Fruit fly (Drosophila melanogaster) whole organism, embryonic: ENCODE measurements around the gene Men.

Experiments
- ATbp ChIP-seq: fragments of 200-800 bp; sonication (Bioruptor generic); optimal IDR thresholded peaks from 2 replicates; lab custom pipeline; 2017; ENCODE audit warnings: missing biosample characterization, mild to moderate bottlenecking, missing genetic modification characterization, missing genetic modification reagents
- Bdp1 ChIP-seq: fragments of 200-800 bp; sonication (Bioruptor generic); optimal IDR thresholded peaks from 3 replicates; lab custom pipeline; 2016; ENCODE audit warnings: missing biosample characterization, missing genetic modification characterization
- CG10209 ChIP-seq: fragments of 200-800 bp; sonication (Bioruptor generic); optimal IDR thresholded peaks from 3 replicates; lab custom pipeline; 2017; ENCODE audit warnings: missing biosample characterization, mild to moderate bottlenecking, missing genetic modification characterization, missing genetic modification reagents
- CG10366 ChIP-seq: fragments of 200-800 bp; sonication (Bioruptor generic); IDR thresholded peaks from 2 replicates; pipeline ENCODE4 v1.3.6; 2022; ENCODE audit warnings: missing biosample characterization, missing genetic modification characterization
- CG12236 ChIP-seq: fragments of 200-800 bp; sonication (Bioruptor generic); optimal IDR thresholded peaks from 2 replicates; lab custom pipeline; 2016; ENCODE audit warnings: missing biosample characterization, missing genetic modification characterization
- CG13424 ChIP-seq: fragments of 200-800 bp; sonication (Bioruptor generic); optimal IDR thresholded peaks from 2 replicates; lab custom pipeline; 2019; ENCODE audit warnings: missing biosample characterization, mild to moderate bottlenecking, missing genetic modification characterization, moderate library complexity
- CG13894 ChIP-seq: fragments of 200-800 bp; sonication (Bioruptor generic); optimal IDR thresholded peaks from 3 replicates; lab custom pipeline; 2018; ENCODE audit warnings: missing biosample characterization, mild to moderate bottlenecking, missing genetic modification characterization, moderate library complexity
- CG14014 ChIP-seq: fragments of 200-800 bp; sonication (Bioruptor generic); IDR thresholded peaks from 2 replicates; pipeline ENCODE4 v1.3.6; 2022; ENCODE audit warnings: missing biosample characterization, missing genetic modification characterization
- CG14965 ChIP-seq: fragments of 200-800 bp; sonication (Bioruptor generic); optimal IDR thresholded peaks from 2 replicates; lab custom pipeline; 2016; ENCODE audit warnings: missing biosample characterization, missing genetic modification characterization, borderline replicate concordance
- CG1647 ChIP-seq: fragments of 200-800 bp; sonication (Bioruptor generic); optimal IDR thresholded peaks from 3 replicates; lab custom pipeline; 2016; ENCODE audit warnings: missing biosample characterization, missing genetic modification characterization
- CG16863 ChIP-seq: fragments of 200-800 bp; sonication (Bioruptor generic); optimal IDR thresholded peaks from 3 replicates; lab custom pipeline; 2016; ENCODE audit warnings: missing biosample characterization, missing genetic modification characterization
- CG17568 ChIP-seq: fragments of 200-800 bp; sonication (Bioruptor generic); optimal IDR thresholded peaks from 2 replicates; lab custom pipeline; 2018; ENCODE audit warnings: missing biosample characterization, mild to moderate bottlenecking, missing genetic modification characterization, moderate library complexity
- CG1792 ChIP-seq: fragments of 200-800 bp; sonication (Bioruptor generic); optimal IDR thresholded peaks from 2 replicates; lab custom pipeline; 2016; ENCODE audit warnings: missing biosample characterization, missing genetic modification characterization
- CG2678 ChIP-seq: fragments of 200-800 bp; sonication (Bioruptor generic); optimal IDR thresholded peaks from 3 replicates; lab custom pipeline; 2019; ENCODE audit warnings: missing biosample characterization, mild to moderate bottlenecking, missing genetic modification characterization, moderate library complexity
- CG4328 ChIP-seq: fragments of 200-800 bp; sonication (Bioruptor generic); optimal IDR thresholded peaks from 3 replicates; lab custom pipeline; 2017; ENCODE audit warnings: missing biosample characterization, missing genetic modification reagents, missing genetic modification characterization
- CG7839 ChIP-seq: fragments of 200-800 bp; sonication (Bioruptor generic); optimal IDR thresholded peaks from 3 replicates; lab custom pipeline; 2018; ENCODE audit warnings: missing biosample characterization, mild to moderate bottlenecking, missing genetic modification characterization, moderate library complexity
- CG7928 ChIP-seq: fragments of 200-800 bp; sonication (Bioruptor generic); optimal IDR thresholded peaks from 2 replicates; lab custom pipeline; 2017; ENCODE audit warnings: missing biosample characterization, mild to moderate bottlenecking, missing genetic modification characterization
- CG8478 ChIP-seq: fragments of >200 bp; optimal IDR thresholded peaks from 2 replicates; lab custom pipeline; 2018
- CG8924 ChIP-seq: fragments of 200-800 bp; optimal IDR thresholded peaks from 3 replicates; lab custom pipeline; 2019; ENCODE audit warnings: missing biosample characterization, mild to moderate bottlenecking, missing genetic modification characterization, moderate library complexity
- Chrac-16 ChIP-seq: fragments of 200-800 bp; sonication (Bioruptor generic); optimal IDR thresholded peaks from 3 replicates; lab custom pipeline; 2016; ENCODE audit warnings: missing biosample characterization, missing genetic modification characterization
- Dad ChIP-seq: fragments of 200-800 bp; sonication (Bioruptor generic); optimal IDR thresholded peaks from 3 replicates; lab custom pipeline; 2016; ENCODE audit warnings: missing biosample characterization, missing genetic modification characterization
- Dll ChIP-seq: fragments of 200-800 bp; sonication (Bioruptor generic); IDR thresholded peaks from 4 replicates; pipeline ENCODE4 v1.3.6; 2022; ENCODE audit warnings: missing biosample characterization, missing genetic modification characterization; ENCODE audit not compliant: partially characterized antibody
- Doc2 ChIP-seq: fragments of 200-800 bp; sonication (Bioruptor generic); IDR thresholded peaks from 2 replicates; pipeline ENCODE4 v1.3.6; 2022; ENCODE audit warnings: missing biosample characterization, missing genetic modification characterization
- E2f2 ChIP-seq: fragments of 200-800 bp; sonication (Bioruptor generic); IDR thresholded peaks from 2 replicates; pipeline ENCODE4 v1.3.6; 2022; ENCODE audit warnings: missing biosample characterization, missing genetic modification characterization
- Ets65A ChIP-seq: fragments of 200-800 bp; sonication (Bioruptor generic); peaks from one replicate; lab custom pipeline; 2016; ENCODE audit warnings: missing biosample characterization, missing genetic modification characterization
- Fer2 ChIP-seq: fragments of 200-800 bp; sonication (Bioruptor generic); optimal IDR thresholded peaks from 2 replicates; lab custom pipeline; 2018; ENCODE audit warnings: missing biosample characterization, mild to moderate bottlenecking, missing genetic modification characterization, moderate library complexity
- Gsc ChIP-seq: fragments of 200-800 bp; sonication (Bioruptor generic); IDR thresholded peaks from 2 replicates; pipeline ENCODE4 v1.3.6; 2022; ENCODE audit warnings: missing biosample characterization, missing genetic modification characterization
- HLH3B ChIP-seq: fragments of 200-800 bp; sonication (Bioruptor generic); IDR thresholded peaks from 2 replicates; pipeline ENCODE4 v1.3.6; 2022; ENCODE audit warnings: missing biosample characterization, missing genetic modification characterization
- Hr51 ChIP-seq, 2 experiments: fragments of 200-800 bp; sonication (Bioruptor generic); optimal IDR thresholded peaks; 2 replicates in 1 of 2; 3 replicates in 1 of 2; lab custom pipeline; 2016 to 2018; ENCODE audit warnings: missing biosample characterization in 2 of 2, missing genetic modification characterization in 2 of 2, mild to moderate bottlenecking in 1 of 2, moderate library complexity in 1 of 2
- Rx ChIP-seq: fragments of 200-800 bp; sonication (Bioruptor generic); IDR thresholded peaks from 2 replicates; pipeline ENCODE4 v1.3.6; 2022; ENCODE audit warnings: missing biosample characterization, missing genetic modification characterization
- Tbp ChIP-seq: fragments of >200 bp; optimal IDR thresholded peaks from 2 replicates; lab custom pipeline; 2018; ENCODE audit warnings: missing biosample characterization, missing genetic modification characterization
- chif ChIP-seq, 2 experiments: fragments of 200-800 bp; sonication (Bioruptor generic); optimal IDR thresholded peaks; 3 replicates each; lab custom pipeline; 2016; ENCODE audit warnings: missing biosample characterization in 2 of 2, missing genetic modification characterization in 2 of 2
- chn ChIP-seq: fragments of 200-800 bp; sonication (Bioruptor generic); optimal IDR thresholded peaks from 2 replicates; lab custom pipeline; 2016; ENCODE audit warnings: missing biosample characterization, missing genetic modification characterization
- danr ChIP-seq: fragments of 200-800 bp; sonication (Bioruptor generic); IDR thresholded peaks from 2 replicates; pipeline ENCODE4 v1.3.6; 2022; ENCODE audit warnings: missing biosample characterization, missing genetic modification characterization
- fd3F ChIP-seq: fragments of 200-800 bp; sonication (Bioruptor generic); optimal IDR thresholded peaks from 2 replicates; lab custom pipeline; 2018; ENCODE audit warnings: missing biosample characterization, mild to moderate bottlenecking, missing genetic modification characterization, moderate library complexity
- fd64A ChIP-seq: fragments of 200-800 bp; sonication (Bioruptor generic); optimal IDR thresholded peaks from 3 replicates; lab custom pipeline; 2018; ENCODE audit warnings: missing biosample characterization, mild to moderate bottlenecking, missing genetic modification characterization
- lola ChIP-seq, 3 experiments: fragments of >200 bp in 2 of 3; fragments of 200-800 bp in 1 of 3; sonication (Bioruptor generic) in 1 of 3; optimal IDR thresholded peaks; 2 replicates each; lab custom pipeline; 2017 to 2019; ENCODE audit warnings: missing biosample characterization in 3 of 3, missing genetic modification characterization in 3 of 3, mild to moderate bottlenecking in 1 of 3, moderate library complexity in 1 of 3
- mirr ChIP-seq: fragments of 200-800 bp; sonication (Bioruptor generic); optimal IDR thresholded peaks from 3 replicates; lab custom pipeline; 2018; ENCODE audit warnings: missing biosample characterization, mild to moderate bottlenecking, missing genetic modification characterization
- mld ChIP-seq: fragments of 200-800 bp; sonication (Bioruptor generic); IDR thresholded peaks from 3 replicates; pipeline ENCODE4 v1.3.6; 2022; ENCODE audit warnings: missing biosample characterization, missing genetic modification characterization; ENCODE audit not compliant: partially characterized antibody
- nau ChIP-seq: fragments of 200-800 bp; sonication (Bioruptor generic); optimal IDR thresholded peaks from 3 replicates; lab custom pipeline; 2017; ENCODE audit warnings: missing biosample characterization, mild to moderate bottlenecking, missing genetic modification characterization, missing genetic modification reagents
- nerfin-1 ChIP-seq: fragments of 200-800 bp; sonication (Bioruptor generic); optimal IDR thresholded peaks from 3 replicates; lab custom pipeline; 2019; ENCODE audit warnings: missing biosample characterization, mild to moderate bottlenecking, missing genetic modification characterization, moderate library complexity
- nom ChIP-seq: fragments of 200-800 bp; sonication (Bioruptor generic); optimal IDR thresholded peaks from 2 replicates; lab custom pipeline; 2017; ENCODE audit warnings: missing biosample characterization, missing genetic modification characterization, mild to moderate bottlenecking, moderate library complexity, missing genetic modification reagents
- onecut ChIP-seq: fragments of 200-800 bp; sonication (Bioruptor generic); IDR thresholded peaks from 2 replicates; pipeline ENCODE4 v1.3.6; 2022; ENCODE audit warnings: missing biosample characterization, missing genetic modification characterization
- p53 ChIP-seq: fragments of 200-800 bp; sonication (Bioruptor generic); optimal IDR thresholded peaks from 2 replicates; lab custom pipeline; 2016; ENCODE audit warnings: missing biosample characterization, missing genetic modification characterization
- psq ChIP-seq: fragments of 200-800 bp; sonication (Bioruptor generic); optimal IDR thresholded peaks from 2 replicates; lab custom pipeline; 2017; ENCODE audit warnings: missing biosample characterization, missing genetic modification characterization
- ranshi ChIP-seq: fragments of 200-800 bp; sonication (Bioruptor generic); IDR thresholded peaks from 2 replicates; pipeline ENCODE4 v1.3.6; 2022; ENCODE audit warnings: missing biosample characterization, missing genetic modification characterization
- sens-2 ChIP-seq: fragments of 200-800 bp; sonication (Bioruptor generic); IDR thresholded peaks from 2 replicates; pipeline ENCODE4 v1.3.6; 2022; ENCODE audit warnings: missing biosample characterization, missing genetic modification characterization
- sisA ChIP-seq: fragments of 200-800 bp; sonication (Bioruptor generic); IDR thresholded peaks from 2 replicates; pipeline ENCODE4 v1.3.6; 2022; ENCODE audit warnings: missing biosample characterization, missing genetic modification characterization
- tin ChIP-seq: fragments of 200-800 bp; sonication (Bioruptor generic); optimal IDR thresholded peaks from 3 replicates; lab custom pipeline; 2016; ENCODE audit warnings: missing biosample characterization, missing genetic modification characterization
- tx ChIP-seq: fragments of 200-800 bp; sonication (Bioruptor generic); optimal IDR thresholded peaks from 2 replicates; lab custom pipeline; 2016; ENCODE audit warnings: missing biosample characterization, missing genetic modification characterization
- unc-4 ChIP-seq: fragments of 200-800 bp; sonication (Bioruptor generic); IDR thresholded peaks from 2 replicates; pipeline ENCODE4 v1.3.6; 2022; ENCODE audit warnings: missing biosample characterization, missing genetic modification characterization; ENCODE audit not compliant: partially characterized antibody
- zfh2 ChIP-seq: fragments of 200-800 bp; sonication (Bioruptor generic); optimal IDR thresholded peaks from 2 replicates; lab custom pipeline; 2016; ENCODE audit warnings: missing biosample characterization, missing genetic modification characterization

Gene Men

dm6 chr3R:12697571-12698039 is 24.6 kb downstream of the Men start (continued):
- no peak for TF ChIP-seq sisA (GFP tag; lab: Robert Waterston, UW)
- TF ChIP-seq CG7928: no peak
- TF ChIP-seq CG1792 (GFP tag; lab: Kevin White, UChicago): no peak
- no peak for TF ChIP-seq nerfin-1 (tag; lab: Kevin White, UChicago)
- no peak for TF ChIP-seq Gsc
- TF ChIP-seq CG8924 (tag; lab: Kevin White, UChicago): no peak
- TF ChIP-seq lola (GFP tag; optimal IDR thresholded peaks at IDR 0.05; lab: Kevin White, UChicago): no peak
- TF ChIP-seq mld: no peak
- TF ChIP-seq nom (GFP tag; lab: Kevin White, UChicago): peak; percentile 40
- TF ChIP-seq onecut (GFP tag; lab: Robert Waterston, UW): no peak
- TF ChIP-seq Rx (GFP tag; lab: Robert Waterston, UW): no peak
- no peak for TF ChIP-seq ATbp (GFP tag; lab: Kevin White, UChicago)
- no peak for TF ChIP-seq tx (GFP tag; lab: Kevin White, UChicago)
- TF ChIP-seq CG7839 (tag; lab: Kevin White, UChicago): no peak
- peak; percentile 25 for TF ChIP-seq Ets65A (GFP tag; lab: Kevin White, UChicago)
- TF ChIP-seq ranshi (GFP tag; lab: Robert Waterston, UW): no peak; the same call in 1 of the 2 replicates
- no peak for TF ChIP-seq Dad (GFP tag; lab: Kevin White, UChicago)
- TF ChIP-seq CG10209: no peak
- no peak for TF ChIP-seq Doc2
- TF ChIP-seq Dll (GFP tag; lab: Robert Waterston, UW): peak; percentile 78
- no peak for TF ChIP-seq CG13894 (tag; lab: Kevin White, UChicago)
- TF ChIP-seq chn: no peak
- TF ChIP-seq psq: no peak
- no peak for TF ChIP-seq CG10366 (GFP tag; lab: Robert Waterston, UW)
- no peak for TF ChIP-seq CG14965 (GFP tag; lab: Kevin White, UChicago)
- TF ChIP-seq Tbp: no peak
- no peak for TF ChIP-seq CG14014 (GFP tag; lab: Robert Waterston, UW)
- TF ChIP-seq unc-4 (GFP tag; lab: Robert Waterston, UW): peak; percentile 70
- TF ChIP-seq nau: no peak
- TF ChIP-seq CG1647 (GFP tag; lab: Kevin White, UChicago): no peak
- TF ChIP-seq CG4328 (GFP tag; lab: Kevin White, UChicago): no peak
- no peak for TF ChIP-seq Hr51 (GFP tag; optimal IDR thresholded peaks at IDR 0.05; lab: Kevin White, UChicago)
- TF ChIP-seq E2f2 (GFP tag; lab: Robert Waterston, UW): peak; percentile 95
- no peak for TF ChIP-seq sens-2 (GFP tag; lab: Robert Waterston, UW)
- no peak for TF ChIP-seq Bdp1 (GFP tag; lab: Kevin White, UChicago)
- no peak for TF ChIP-seq CG8478 (lab: Kevin White, UChicago)
- TF ChIP-seq CG12236: no peak
- TF ChIP-seq CG17568: no peak
- TF ChIP-seq Fer2: no peak
- no peak for TF ChIP-seq CG16863
- no peak for TF ChIP-seq mirr (GFP tag; lab: Kevin White, UChicago)
- no peak for TF ChIP-seq zfh2 (GFP tag; lab: Kevin White, UChicago)
- no peak for TF ChIP-seq HLH3B
- no peak for TF ChIP-seq fd64A
- TF ChIP-seq p53 (GFP tag; lab: Kevin White, UChicago): no peak
- no peak for TF ChIP-seq fd3F
- TF ChIP-seq chif (GFP tag; optimal IDR thresholded peaks at IDR 0.05; lab: Kevin White, UChicago): no peak
- TF ChIP-seq danr (GFP tag; lab: Robert Waterston, UW): no peak
- no peak for TF ChIP-seq CG13424 (tag; lab: Kevin White, UChicago)
- TF ChIP-seq Chrac-16 (GFP tag; lab: Kevin White, UChicago): no peak
- no peak for TF ChIP-seq tin (GFP tag; lab: Kevin White, UChicago)
- no peak for TF ChIP-seq CG2678 (tag; lab: Kevin White, UChicago)
